Fruit fly (Drosophila melanogaster) whole organism, larva: ENCODE data around the gene CG5096.

Experiments
- noc ChIP-seq: fragments of 200-800 bp; sonication (Bioruptor generic); optimal IDR thresholded peaks from 3 replicates; lab custom pipeline; 2019; ENCODE audit warnings: missing biosample characterization, mild to moderate bottlenecking, missing genetic modification characterization, moderate library complexity

CG5096 gene

dm6 chr2L:10372297-10372696, 9.8 kb upstream of the CG5096 start:
- TF ChIP-seq noc (tag; lab: Kevin White, UChicago) = no peak

- TF ChIP-seq noc (tag; lab: Kevin White, UChicago) = no peak
Observed at dm6 chr2L:10373605-10374269, 8.3 kb upstream of the CG5096 start, which contains the start of gene rho-5. Gene rho-5, minus strand, starts transcription at chr2L:10373900.

- TF ChIP-seq noc (tag; lab: Kevin White, UChicago) = peak; percentile 11
Observed at dm6 chr2L:10375464-10376236, 6.4 kb upstream of the CG5096 start, which contains the start of the genes CG33303 and dpr19. Gene CG33303, minus strand, starts transcription at chr2L:10375757. Gene dpr19, plus strand, starts transcription at chr2L:10376168.

dm6 chr2L:10376276-10376675, 5.8 kb upstream of the CG5096 start:
- TF ChIP-seq noc (tag; lab: Kevin White, UChicago) = no peak

- TF ChIP-seq noc (tag; lab: Kevin White, UChicago) = no peak
Observed at dm6 chr2L:10378631-10379030, 3.4 kb upstream of the CG5096 start.

dm6 chr2L:10379865-10380264, 2.2 kb upstream of the CG5096 start, which contains the start of gene gny:
Gene gny, plus strand, starts transcription at chr2L:10380103.
- no peak for TF ChIP-seq noc (tag; lab: Kevin White, UChicago)

dm6 chr2L:10386208-10386805, 4.2 kb downstream of the CG5096 start, which contains the start of the genes Cdk1 and mRpS7:
Gene Cdk1, minus strand, starts transcription at chr2L:10386262.
Gene mRpS7, plus strand, starts transcription at chr2L:10386662.
- TF ChIP-seq noc (tag; lab: Kevin White, UChicago) = peak; percentile 53

dm6 chr2L:10386824-10387223, 4.8 kb downstream of the CG5096 start:
- TF ChIP-seq noc (tag; lab: Kevin White, UChicago) = no peak

dm6 chr2L:10387869-10388726, 6.0 kb downstream of the CG5096 start, which contains the start of gene da:
Gene da, plus strand, starts transcription at chr2L:10388105.
- TF ChIP-seq noc (tag; lab: Kevin White, UChicago) = peak; percentile 31

- TF ChIP-seq noc (tag; lab: Kevin White, UChicago) = no peak
Observed at dm6 chr2L:10393467-10393866, 11.4 kb downstream of the CG5096 start.

dm6 chr2L:10395035-10395434, 13.0 kb downstream of the CG5096 start:
- TF ChIP-seq noc (tag; lab: Kevin White, UChicago) = no peak

dm6 chr2L:10395642-10396487, 13.8 kb downstream of the CG5096 start, which contains the start of gene Mdh1:
Gene Mdh1, minus strand, starts transcription at chr2L:10396332.
- no peak for TF ChIP-seq noc (tag; lab: Kevin White, UChicago)

dm6 chr2L:10396488-10396824, 14.4 kb downstream of the CG5096 start, which contains the start of gene Cnot4:
Gene Cnot4, plus strand, starts transcription at chr2L:10396716.
- TF ChIP-seq noc (tag; lab: Kevin White, UChicago) = no peak
